Worm (Caenorhabditis elegans): ENCODE data around the gene ncx-5.
A peak's percentile ranks its signal among the peaks of the same experiment; 100 is the strongest.

Gene ncx-5

ce11 chrV:10536095-10536691 is 46.3 kb upstream of the ncx-5 start, which contains the start of gene ppm-1.A:
TSS of gene ppm-1.A (minus strand) at chrV:10536388.
- TF ChIP-seq ceh-43 (GFP tag; optimal IDR thresholded peaks at IDR 0.05) (no peak), hlh-1 (tag; optimal IDR thresholded peaks at IDR 0.05) (no peak), nhr-28 (tag; optimal IDR thresholded peaks at IDR 0.05) (no peak)

ce11 chrV:10535325-10535724 is 45.4 kb upstream of the ncx-5 start:
- peak; percentile 6 for TF ChIP-seq sptf-1 (tag; optimal IDR thresholded peaks at IDR 0.05)
- no peak for TF ChIP-seq lin-13 (tag; optimal IDR thresholded peaks at IDR 0.05)

ce11 chrV:10532725-10533124 is 42.8 kb upstream of the ncx-5 start, which contains the start of gene txt-10:
TSS of gene txt-10 (minus strand) at chrV:10532825.
- TF ChIP-seq M03D4.4 (tag; optimal IDR thresholded peaks at IDR 0.05) (no peak), nhr-237 (tag; optimal IDR thresholded peaks at IDR 0.05) (no peak), lin-32 (GFP tag; optimal IDR thresholded peaks at IDR 0.05) (no peak), ces-1 (GFP tag; optimal IDR thresholded peaks at IDR 0.05) (no peak), ham-2 (GFP tag; optimal IDR thresholded peaks at IDR 0.05) (no peak), mls-2 (tag; optimal IDR thresholded peaks at IDR 0.05) (no peak), bed-3 (GFP tag; optimal IDR thresholded peaks at IDR 0.05) (no peak), mab-5 (tag; optimal IDR thresholded peaks at IDR 0.05) (no peak), cnd-1 (tag; optimal IDR thresholded peaks at IDR 0.05) (no peak), elt-3 (tag; optimal IDR thresholded peaks at IDR 0.05) (no peak), sem-2 (GFP tag; optimal IDR thresholded peaks at IDR 0.05) (no peak), unc-39 (tag; optimal IDR thresholded peaks at IDR 0.05) (no peak), elt-1 (tag; optimal IDR thresholded peaks at IDR 0.05; ENCODE audit: borderline replicate concordance, insufficient read depth) (no peak), nhr-28 (tag; optimal IDR thresholded peaks at IDR 0.05) (no peak), mep-1 (tag; optimal IDR thresholded peaks at IDR 0.05) (no peak), nhr-12 (tag; optimal IDR thresholded peaks at IDR 0.05) (no peak), ceh-83 (GFP tag; optimal IDR thresholded peaks at IDR 0.05) (no peak), ceh-39 (tag; optimal IDR thresholded peaks at IDR 0.05) (no peak), nhr-2 (tag; optimal IDR thresholded peaks at IDR 0.05) (no peak), tbx-8 (GFP tag; optimal IDR thresholded peaks at IDR 0.05) (no peak)

ce11 chrV:10529600-10529999 is 39.7 kb upstream of the ncx-5 start:
- no peak for TF ChIP-seq ceh-83 (GFP tag; optimal IDR thresholded peaks at IDR 0.05)

ce11 chrV:10528500-10528899 is 38.6 kb upstream of the ncx-5 start, which contains the start of gene F25D1.3:
TSS of gene F25D1.3 (plus strand) at chrV:10528724.
- TF ChIP-seq tbx-8 (GFP tag; optimal IDR thresholded peaks at IDR 0.05) (no peak), mls-2 (tag; optimal IDR thresholded peaks at IDR 0.05) (no peak), snpc-4 (tag; optimal IDR thresholded peaks at IDR 0.05) (no peak), nhr-28 (tag; optimal IDR thresholded peaks at IDR 0.05) (no peak), cnd-1 (tag; optimal IDR thresholded peaks at IDR 0.05) (no peak), sem-2 (GFP tag; optimal IDR thresholded peaks at IDR 0.05) (no peak), drap-1 (GFP tag; optimal IDR thresholded peaks at IDR 0.05) (no peak), mep-1 (tag; optimal IDR thresholded peaks at IDR 0.05) (no peak), ceh-83 (GFP tag; optimal IDR thresholded peaks at IDR 0.05) (no peak), ham-2 (GFP tag; optimal IDR thresholded peaks at IDR 0.05) (no peak), unc-120 (tag; optimal IDR thresholded peaks at IDR 0.05; ENCODE audit: poor library complexity, severe bottlenecking) (no peak), ces-1 (GFP tag; optimal IDR thresholded peaks at IDR 0.05) (no peak), bed-3 (GFP tag; optimal IDR thresholded peaks at IDR 0.05) (no peak)

- no peak for TF ChIP-seq nhr-76 (tag; optimal IDR thresholded peaks at IDR 0.05)
- TF ChIP-seq unc-120 (tag; optimal IDR thresholded peaks at IDR 0.05; ENCODE audit: poor library complexity, severe bottlenecking) = peak; percentile 46
- TF ChIP-seq mep-1 (tag; optimal IDR thresholded peaks at IDR 0.05) = peak; percentile 2
- peak; percentile 25 for TF ChIP-seq lsy-2 (tag; optimal IDR thresholded peaks at IDR 0.05)
- no peak for TF ChIP-seq elt-3 (tag; optimal IDR thresholded peaks at IDR 0.05)
Measured at ce11 chrV:10525902-10526301, 36.0 kb upstream of the ncx-5 start, which contains the start of the genes C35A5.8 and hda-11. TSS of gene C35A5.8 (minus strand) at chrV:10525908. TSS of gene hda-11 (plus strand) at chrV:10526184.

Measured in whole organism, mixed stage, embryonic.